Fruit fly (Drosophila melanogaster) whole organism, embryonic: ENCODE results near the gene Rhp.

Source experiments
- ATbp ChIP-seq: fragments of 200-800 bp; sonication (Bioruptor generic); optimal IDR thresholded peaks from 2 replicates; lab custom pipeline; 2017; ENCODE audit warnings: missing biosample characterization, mild to moderate bottlenecking, missing genetic modification characterization, missing genetic modification reagents
- pho ChIP-seq: fragments of 200-800 bp; sonication (Bioruptor generic); optimal IDR thresholded peaks from 2 replicates; lab custom pipeline; 2016; ENCODE audit warnings: missing biosample characterization, missing genetic modification characterization
- pros ChIP-seq: fragments of 200-800 bp; sonication (Bioruptor generic); optimal IDR thresholded peaks from 3 replicates; lab custom pipeline; 2019; ENCODE audit warnings: missing biosample characterization, mild to moderate bottlenecking, missing genetic modification characterization, moderate library complexity

DNA sequence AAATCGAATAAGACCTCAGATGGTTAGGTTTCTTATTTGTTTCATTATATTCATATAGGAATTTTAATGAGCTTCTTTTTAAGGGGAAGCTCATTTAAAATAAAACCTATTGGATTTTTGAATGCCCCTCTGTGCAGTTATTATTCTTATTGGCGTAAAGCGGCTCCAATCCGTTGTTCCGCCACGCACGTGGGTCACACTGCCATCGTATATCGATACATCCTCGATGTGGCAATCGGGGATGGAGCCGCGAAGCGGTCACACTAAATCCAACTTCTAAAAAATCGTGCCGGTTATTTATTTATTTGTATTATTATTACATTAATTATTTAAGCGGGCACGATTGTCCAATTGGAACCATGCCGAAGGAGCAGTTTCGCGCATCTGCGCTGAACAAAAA, 26.0 kb upstream of the Rhp start, which contains the start of gene Polr3A:
- no peak for TF ChIP-seq ATbp (GFP tag; lab: Kevin White, UChicago)
- no peak for TF ChIP-seq pros (GFP tag; lab: Kevin White, UChicago)
- no peak for TF ChIP-seq pho (GFP tag; lab: Kevin White, UChicago)
